Worm (Caenorhabditis elegans) whole organism, early embryonic: ENCODE data around the gene srx-102.

Experiments
- aly-1 ChIP-seq: sonication (generic microtip); optimal IDR thresholded peaks from 2 replicates; lab custom pipeline; 2016; ENCODE audit warnings: missing genetic modification characterization, missing compliant biosample characterization
- ama-1 ChIP-seq: fragments of 150-350 bp; optimal IDR thresholded peaks from 2 replicates; lab custom pipeline; 2014
- ceh-13 ChIP-seq: fragments of 200-800 bp; sonication (Bioruptor generic); optimal IDR thresholded peaks from 2 replicates; lab custom pipeline; 2018; ENCODE audit warnings: mild to moderate bottlenecking, missing genetic modification characterization, missing compliant biosample characterization
- ceh-36 ChIP-seq: sonication (generic microtip); optimal IDR thresholded peaks from 2 replicates; lab custom pipeline; 2016; ENCODE audit warnings: missing genetic modification characterization, inconsistent platforms, missing compliant biosample characterization
- ets-7 ChIP-seq: sonication (generic microtip); optimal IDR thresholded peaks from 2 replicates; lab custom pipeline; 2016; ENCODE audit warnings: missing genotype, missing genetic modification characterization, missing compliant biosample characterization
- flt-1 ChIP-seq: fragments of 200-800 bp; sonication (Bioruptor generic); IDR thresholded peaks from 2 replicates; pipeline ENCODE4 v1.3.6; 2022; ENCODE audit warnings: missing genetic modification characterization, missing compliant biosample characterization
- hmg-4 ChIP-seq: fragments of 200-800 bp; sonication (Bioruptor generic); optimal IDR thresholded peaks from 2 replicates; lab custom pipeline; 2018; ENCODE audit warnings: mild to moderate bottlenecking, missing genetic modification characterization, missing compliant biosample characterization
- scrt-1 ChIP-seq: fragments of 200-800 bp; sonication (Bioruptor generic); IDR thresholded peaks from 2 replicates; pipeline ENCODE4 v1.3.6; 2022; ENCODE audit warnings: missing genetic modification characterization, missing compliant biosample characterization
- tbx-37 ChIP-seq: fragments of 200-800 bp; sonication (Bioruptor generic); conservative IDR thresholded peaks from 2 replicates; pipeline ENCODE4 v1.3.6; 2022; ENCODE audit warnings: missing genetic modification reagents, missing genetic modification characterization, missing compliant biosample characterization

DNA sequence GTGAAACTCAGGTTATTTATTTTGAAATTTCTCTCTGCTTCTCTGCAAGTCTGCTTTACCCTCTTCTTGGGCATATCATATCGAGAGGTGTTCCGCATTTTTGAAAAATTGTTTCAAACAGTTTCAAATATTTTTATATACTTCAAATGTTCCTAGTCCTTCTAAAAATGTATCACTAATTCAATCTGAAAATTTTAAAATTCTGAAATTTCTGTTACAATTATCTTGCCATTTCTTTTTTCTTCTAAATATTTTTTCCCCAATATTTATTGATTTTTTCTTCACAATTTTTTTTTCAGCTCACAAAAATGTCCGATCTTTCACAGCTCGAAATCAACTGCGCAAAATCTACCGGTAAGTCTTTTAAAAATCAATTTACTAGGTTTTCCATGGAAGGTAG lies 34.8 kb downstream of the srx-102 start, which contains the start of gene F19B10.4:
- no peak for TF ChIP-seq tbx-37
- TF ChIP-seq aly-1 (tag; lab: Kevin White, UChicago), result no peak
- no peak for TF ChIP-seq ama-1 (lab: Kevin White, UChicago)
- TF ChIP-seq ceh-36 (tag; lab: Kevin White, UChicago), result no peak
- TF ChIP-seq ets-7, result no peak
- no peak for TF ChIP-seq flt-1
- TF ChIP-seq ceh-13 (GFP tag; lab: Kevin White, UChicago), result no peak
- no peak for TF ChIP-seq hmg-4 (GFP tag; lab: Kevin White, UChicago)
- TF ChIP-seq scrt-1 (GFP tag; lab: Robert Waterston, UW), result no peak
